Fruit fly (Drosophila melanogaster): ENCODE measurements around the gene Dph1.

The Dph1 gene

dm6 chr3L:11708633-11709116 lies 11.9 kb upstream of the Dph1 start, which contains the start of the genes Ccdc56 and mtTFB1 (continued):
- no peak for TF ChIP-seq CG4707 (GFP tag; optimal IDR thresholded peaks at IDR 0.05)
- peak; percentile 60 for TF ChIP-seq CG17186 (GFP tag; optimal IDR thresholded peaks at IDR 0.05)
- TF ChIP-seq E2f2 (GFP tag; IDR thresholded peaks at IDR 0.05): peak; percentile 86
- no peak for TF ChIP-seq CG31388 (GFP tag; optimal IDR thresholded peaks at IDR 0.05)
- TF ChIP-seq CG11504 (tag; optimal IDR thresholded peaks at IDR 0.05): peak; percentile 36
- no peak for TF ChIP-seq shn (GFP tag; optimal IDR thresholded peaks at IDR 0.05)
- no peak for TF ChIP-seq CG10321 (GFP tag; IDR thresholded peaks at IDR 0.05)
- no peak for TF ChIP-seq Dip3 (GFP tag; optimal IDR thresholded peaks at IDR 0.05)
- TF ChIP-seq tna (GFP tag; IDR thresholded peaks at IDR 0.05; ENCODE audit: partially characterized antibody): 0 out of 2 replicates have a peak, but pooled peaks have one; percentile 20
- TF ChIP-seq Hmr (GFP tag; optimal IDR thresholded peaks at IDR 0.05): peak; percentile 29
- no peak for TF ChIP-seq cas (GFP tag; IDR thresholded peaks at IDR 0.05)
- no peak for TF ChIP-seq run (tag; optimal IDR thresholded peaks at IDR 0.05)
- TF ChIP-seq CG33213 (GFP tag; optimal IDR thresholded peaks at IDR 0.05): no peak
- TF ChIP-seq amos (GFP tag; IDR thresholded peaks at IDR 0.05; ENCODE audit: partially characterized antibody): no peak; the same call in 1 of the 2 replicates
- peak; percentile 91 for TF ChIP-seq CG12155 (GFP tag; optimal IDR thresholded peaks at IDR 0.05)
- no peak for TF ChIP-seq CG13287 (GFP tag; IDR thresholded peaks at IDR 0.05; ENCODE audit: partially characterized antibody)
- peak; percentile 16 for TF ChIP-seq Sin3A (optimal IDR thresholded peaks at IDR 0.05)
- no peak for TF ChIP-seq CG3281 (GFP tag; optimal IDR thresholded peaks at IDR 0.05)
- TF ChIP-seq CG13775 (GFP tag; optimal IDR thresholded peaks at IDR 0.05): no peak
- TF ChIP-seq CHES-1-like (GFP tag; optimal IDR thresholded peaks at IDR 0.05): no peak
- peak; percentile 6 for TF ChIP-seq phol (tag; optimal IDR thresholded peaks at IDR 0.05)
- no peak for TF ChIP-seq CG12071 (GFP tag; optimal IDR thresholded peaks at IDR 0.05)
- no peak for TF ChIP-seq B-H1 (GFP tag; IDR thresholded peaks at IDR 0.05)
- TF ChIP-seq gsb-n (tag; optimal IDR thresholded peaks at IDR 0.05): no peak
- TF ChIP-seq gem (tag; optimal IDR thresholded peaks at IDR 0.05): no peak
- no peak for TF ChIP-seq CG17385 (GFP tag; optimal IDR thresholded peaks at IDR 0.05)
- TF ChIP-seq h (optimal IDR thresholded peaks at IDR 0.05): no peak
- no peak for TF ChIP-seq CG5180 (GFP tag; optimal IDR thresholded peaks at IDR 0.05)
- TF ChIP-seq inv (GFP tag; IDR thresholded peaks at IDR 0.05; ENCODE audit: partially characterized antibody): no peak
- TF ChIP-seq CG3065 (GFP tag; optimal IDR thresholded peaks at IDR 0.05): no peak
- TF ChIP-seq psq (GFP tag; optimal IDR thresholded peaks at IDR 0.05): no peak
- no peak for TF ChIP-seq Rfx (GFP tag; IDR thresholded peaks at IDR 0.05)
- no peak for TF ChIP-seq tap (tag; optimal IDR thresholded peaks at IDR 0.05)
- no peak for TF ChIP-seq CG33557 (GFP tag; optimal IDR thresholded peaks at IDR 0.05)
- no peak for TF ChIP-seq aop (GFP tag; IDR thresholded peaks at IDR 0.05)
- TF ChIP-seq D (optimal IDR thresholded peaks at IDR 0.05): no peak
- TF ChIP-seq D (GFP tag; optimal IDR thresholded peaks at IDR 0.05): no peak
- peak; percentile 56 for TF ChIP-seq Ets97D (GFP tag; optimal IDR thresholded peaks at IDR 0.05)
- peak; percentile 29 for TF ChIP-seq CG12391 (tag; optimal IDR thresholded peaks at IDR 0.05)
- TF ChIP-seq sr (GFP tag; IDR thresholded peaks at IDR 0.05): no peak
- no peak for TF ChIP-seq vfl (GFP tag; optimal IDR thresholded peaks at IDR 0.05)
- no peak for TF ChIP-seq CG7786 (GFP tag; optimal IDR thresholded peaks at IDR 0.05)
- TF ChIP-seq fd96Cb (tag; optimal IDR thresholded peaks at IDR 0.05): no peak
- TF ChIP-seq sqz (GFP tag; optimal IDR thresholded peaks at IDR 0.05): no peak
- TF ChIP-seq HLH3B (GFP tag; IDR thresholded peaks at IDR 0.05): no peak
- no peak for TF ChIP-seq Xrp1 (GFP tag; IDR thresholded peaks at IDR 0.05)
- peak; percentile 82 for TF ChIP-seq Lhr (GFP tag; optimal IDR thresholded peaks at IDR 0.05)
- TF ChIP-seq CG12299 (tag; optimal IDR thresholded peaks at IDR 0.05): no peak
- peak; percentile 29 for TF ChIP-seq nmo (GFP tag; optimal IDR thresholded peaks at IDR 0.05)
- no peak for TF ChIP-seq H2.0 (GFP tag; IDR thresholded peaks at IDR 0.05)
- TF ChIP-seq twi (tag; optimal IDR thresholded peaks at IDR 0.05): no peak
- TF ChIP-seq TFAM (GFP tag; optimal IDR thresholded peaks at IDR 0.05): no peak

Measured in whole organism, embryonic.